Worm (Caenorhabditis elegans): ENCODE results near the gene dnj-18.
A peak's percentile ranks its signal among the peaks of the same experiment; 100 is the strongest.

dnj-18 gene

DNA sequence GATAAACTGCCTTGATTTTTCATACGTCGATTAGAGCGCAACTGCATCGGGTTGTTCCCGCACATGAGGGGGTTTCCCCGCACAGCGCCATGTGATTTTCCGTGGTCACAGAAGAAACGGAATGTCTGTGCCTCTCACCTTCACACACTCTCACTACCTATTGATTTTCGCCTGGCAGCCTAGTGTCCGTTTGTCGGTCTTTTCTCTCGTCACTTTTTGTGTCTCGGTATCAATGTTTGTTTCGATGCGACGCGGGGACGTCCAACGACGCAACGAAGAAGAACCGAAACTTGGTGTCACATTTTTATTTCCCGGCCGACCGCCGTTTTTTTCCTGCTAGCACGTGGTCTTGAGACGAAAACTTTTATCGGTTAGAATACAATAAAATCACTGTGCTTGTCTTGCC lies 48.6 kb upstream of the dnj-18 start (continued):
- TF ChIP-seq xnd-1 (tag; optimal IDR thresholded peaks at IDR 0.05): no peak
- TF ChIP-seq egrh-3 (GFP tag; IDR thresholded peaks at IDR 0.05): peak; percentile 10; the same call in 1 of the 2 replicates
- TF ChIP-seq sea-2 (GFP tag; IDR thresholded peaks at IDR 0.05): no peak
- peak; percentile 93 for TF ChIP-seq B0336.3 (GFP tag; IDR thresholded peaks at IDR 0.05)
- peak; percentile 85 for TF ChIP-seq tlf-1 (GFP tag; optimal IDR thresholded peaks at IDR 0.05)
- TF ChIP-seq ceh-27 (GFP tag; optimal IDR thresholded peaks at IDR 0.05): peak; percentile 90
- no peak for TF ChIP-seq aptf-3 (GFP tag; IDR thresholded peaks at IDR 0.05)
- TF ChIP-seq C06A6.2 (GFP tag; conservative IDR thresholded peaks at IDR 0.05): peak; percentile 84
- TF ChIP-seq nhr-27 (tag; optimal IDR thresholded peaks at IDR 0.05): peak; percentile 50
- peak; percentile 16 for TF ChIP-seq snpc-4 (GFP tag; optimal IDR thresholded peaks at IDR 0.05)
- peak; percentile 33 to 71 (median 52) for TF ChIP-seq snpc-4 (tag; optimal IDR thresholded peaks at IDR 0.05)
- peak; percentile 60; the same call in 1 of the 2 replicates for TF ChIP-seq attf-3 (GFP tag; conservative IDR thresholded peaks at IDR 0.05)
- TF ChIP-seq mel-28 (tag; optimal IDR thresholded peaks at IDR 0.05; ENCODE audit: borderline replicate concordance): no peak
- TF ChIP-seq ZK185.1 (tag; optimal IDR thresholded peaks at IDR 0.05; ENCODE audit: poor library complexity, severe bottlenecking): peak; percentile 87
- peak; percentile 56 for TF ChIP-seq ztf-3 (GFP tag; optimal IDR thresholded peaks at IDR 0.05)
- peak; percentile 22 for TF ChIP-seq sptf-2 (GFP tag; optimal IDR thresholded peaks at IDR 0.05)
- peak; percentile 95 for TF ChIP-seq somi-1 (GFP tag; optimal IDR thresholded peaks at IDR 0.05)
- no peak for TF ChIP-seq ceh-58 (GFP tag; IDR thresholded peaks at IDR 0.05)
- TF ChIP-seq hmg-1.2 (GFP tag; IDR thresholded peaks at IDR 0.05): peak; percentile 96
- TF ChIP-seq unc-62 (GFP tag; optimal IDR thresholded peaks at IDR 0.05): peak; percentile 83
- no peak for TF ChIP-seq egl-18 (GFP tag; IDR thresholded peaks at IDR 0.05)
- TF ChIP-seq ztf-22 (GFP tag; optimal IDR thresholded peaks at IDR 0.05): peak; percentile 97
- TF ChIP-seq let-607 (tag; optimal IDR thresholded peaks at IDR 0.05): peak; percentile 81 to 89
- TF ChIP-seq egl-44 (GFP tag; IDR thresholded peaks at IDR 0.05): peak; percentile 81
- TF ChIP-seq Y79H2A.3 (GFP tag; conservative IDR thresholded peaks at IDR 0.05): no peak
- TF ChIP-seq ama-1 (optimal IDR thresholded peaks at IDR 0.05): no peak
- no peak for TF ChIP-seq ama-1 (GFP tag; optimal IDR thresholded peaks at IDR 0.05)
- peak; percentile 70 for TF ChIP-seq die-1 (tag; optimal IDR thresholded peaks at IDR 0.05)
- TF ChIP-seq mcd-1 (GFP tag; IDR thresholded peaks at IDR 0.05): peak; percentile 89
- TF ChIP-seq nfyb-1 (GFP tag; IDR thresholded peaks at IDR 0.05): peak; percentile 93
- no peak for TF ChIP-seq bed-2 (GFP tag; IDR thresholded peaks at IDR 0.05)
- peak; percentile 57; the same call in 1 of the 2 replicates for TF ChIP-seq Y56A3A.18 (GFP tag; IDR thresholded peaks at IDR 0.05)
- TF ChIP-seq hmg-20 (GFP tag; IDR thresholded peaks at IDR 0.05): 0 out of 2 replicates have a peak, but pooled peaks have one; percentile 12
- peak; percentile 37; the same call in 1 of the 2 replicates for TF ChIP-seq ceh-100 (GFP tag; IDR thresholded peaks at IDR 0.05)
- TF ChIP-seq lin-35 (GFP tag; optimal IDR thresholded peaks at IDR 0.05): peak in 1 of 3 experiments; percentile 66
- TF ChIP-seq nhr-80 (tag; optimal IDR thresholded peaks at IDR 0.05): peak; percentile 99
- peak; percentile 91 for TF ChIP-seq madf-10 (tag; optimal IDR thresholded peaks at IDR 0.05)
- TF ChIP-seq efl-1 (GFP tag; optimal IDR thresholded peaks at IDR 0.05): peak; percentile 22
- TF ChIP-seq zfh-2 (GFP tag; conservative IDR thresholded peaks at IDR 0.05): peak; percentile 95
- peak; percentile 86 for TF ChIP-seq ets-4 (GFP tag; optimal IDR thresholded peaks at IDR 0.05)
- no peak for TF ChIP-seq F39B2.1 (GFP tag; IDR thresholded peaks at IDR 0.05)
- TF ChIP-seq dox-1 (GFP tag; IDR thresholded peaks at IDR 0.05): peak; percentile 74
- TF ChIP-seq atf-7 (tag; optimal IDR thresholded peaks at IDR 0.05): peak; percentile 96
- 0 out of 2 replicates have a peak, but pooled peaks have one; percentile 46 for TF ChIP-seq F37B4.10 (GFP tag; IDR thresholded peaks at IDR 0.05)
- no peak for TF ChIP-seq lsy-27 (tag; optimal IDR thresholded peaks at IDR 0.05; ENCODE audit: borderline replicate concordance, insufficient read depth)

Data from whole organism, young adult.